Fruit fly (Drosophila melanogaster) whole organism, embryonic: ENCODE measurements around the gene UQCR-Q.

Experiments used
- Adf1 ChIP-seq: fragments of 200-800 bp; sonication (Bioruptor generic); IDR thresholded peaks from 2 replicates; pipeline ENCODE4 v1.3.6; 2022; ENCODE audit warnings: missing biosample characterization, missing genetic modification characterization
- CG10366 ChIP-seq: fragments of 200-800 bp; sonication (Bioruptor generic); IDR thresholded peaks from 2 replicates; pipeline ENCODE4 v1.3.6; 2022; ENCODE audit warnings: missing biosample characterization, missing genetic modification characterization
- CG12236 ChIP-seq: fragments of 200-800 bp; sonication (Bioruptor generic); optimal IDR thresholded peaks from 2 replicates; lab custom pipeline; 2016; ENCODE audit warnings: missing biosample characterization, missing genetic modification characterization
- CG17328 ChIP-seq: fragments of 200-800 bp; sonication (Bioruptor generic); IDR thresholded peaks from 2 replicates; pipeline ENCODE4 v1.3.6; 2022; ENCODE audit warnings: missing biosample characterization, missing genetic modification characterization
- CG17829 ChIP-seq: fragments of 200-800 bp; optimal IDR thresholded peaks from 2 replicates; lab custom pipeline; 2019; ENCODE audit warnings: missing biosample characterization, mild to moderate bottlenecking, missing genetic modification characterization, moderate library complexity
- CG17912 ChIP-seq: fragments of 200-800 bp; sonication (Bioruptor generic); optimal IDR thresholded peaks from 2 replicates; lab custom pipeline; 2018; ENCODE audit warnings: missing biosample characterization, mild to moderate bottlenecking, missing genetic modification characterization
- CG1792 ChIP-seq: fragments of 200-800 bp; sonication (Bioruptor generic); optimal IDR thresholded peaks from 2 replicates; lab custom pipeline; 2016; ENCODE audit warnings: missing biosample characterization, missing genetic modification characterization
- CG18599 ChIP-seq: fragments of 200-800 bp; sonication (Bioruptor generic); optimal IDR thresholded peaks from 3 replicates; lab custom pipeline; 2017; ENCODE audit warnings: missing biosample characterization, missing genetic modification characterization, mild to moderate bottlenecking, moderate library complexity, missing genetic modification reagents
- CG3407 ChIP-seq: fragments of 200-800 bp; sonication (Bioruptor generic); optimal IDR thresholded peaks from 2 replicates; lab custom pipeline; 2018; ENCODE audit warnings: missing biosample characterization, mild to moderate bottlenecking, missing genetic modification characterization
- CG34376 ChIP-seq: fragments of 200-800 bp; sonication (Bioruptor generic); optimal IDR thresholded peaks from 2 replicates; lab custom pipeline; 2018; ENCODE audit warnings: missing biosample characterization, mild to moderate bottlenecking, missing genetic modification characterization
- CG3726 ChIP-seq: fragments of 200-800 bp; sonication (Bioruptor generic); IDR thresholded peaks from 3 replicates; pipeline ENCODE4, ENCODE4 v1.3.6; 2022; ENCODE audit warnings: missing biosample characterization, missing genetic modification characterization
- CG7372 ChIP-seq: fragments of 200-800 bp; sonication (Bioruptor generic); IDR thresholded peaks from 2 replicates; pipeline ENCODE4 v1.3.6; 2022; ENCODE audit warnings: missing biosample characterization, missing genetic modification characterization
- CG8478 ChIP-seq: fragments of >200 bp; optimal IDR thresholded peaks from 2 replicates; lab custom pipeline; 2018
- CG9437 ChIP-seq: fragments of 200-800 bp; sonication (Bioruptor generic); optimal IDR thresholded peaks from 2 replicates; lab custom pipeline; 2018; ENCODE audit warnings: missing biosample characterization, mild to moderate bottlenecking, missing genetic modification characterization
- CG9609 ChIP-seq: fragments of 200-800 bp; sonication (Bioruptor generic); optimal IDR thresholded peaks from 3 replicates; lab custom pipeline; 2016; ENCODE audit warnings: missing biosample characterization, missing genetic modification characterization
- CG9817 ChIP-seq: fragments of 200-800 bp; sonication (Bioruptor generic); optimal IDR thresholded peaks from 2 replicates; lab custom pipeline; 2018; ENCODE audit warnings: missing biosample characterization, mild to moderate bottlenecking, missing genetic modification characterization, moderate library complexity
- CG9876 ChIP-seq: fragments of 200-800 bp; sonication (Bioruptor generic); optimal IDR thresholded peaks from 2 replicates; lab custom pipeline; 2016; ENCODE audit warnings: missing biosample characterization, missing genetic modification characterization
- Drgx ChIP-seq: fragments of 200-800 bp; sonication (Bioruptor generic); IDR thresholded peaks from 2 replicates; pipeline ENCODE4 v1.3.6; 2022; ENCODE audit warnings: missing biosample characterization, missing genetic modification characterization
- Hr3 ChIP-seq: fragments of 200-800 bp; sonication (Bioruptor generic); optimal IDR thresholded peaks from 3 replicates; lab custom pipeline; 2016; ENCODE audit warnings: missing biosample characterization, missing genetic modification characterization
- Lpt ChIP-seq: fragments of >200 bp; optimal IDR thresholded peaks from 2 replicates; lab custom pipeline; 2018; ENCODE audit warnings: missing biosample characterization, missing genetic modification characterization
- MBD-R2 ChIP-seq: fragments of 200-800 bp; sonication (Bioruptor generic); IDR thresholded peaks from 2 replicates; pipeline ENCODE4 v1.3.6; 2022; ENCODE audit warnings: missing biosample characterization, missing genetic modification characterization
- MTF-1 ChIP-seq: fragments of 200-800 bp; sonication (Bioruptor generic); optimal IDR thresholded peaks from 2 replicates; lab custom pipeline; 2018; ENCODE audit warnings: missing biosample characterization, mild to moderate bottlenecking, missing genetic modification characterization, borderline replicate concordance
- NC2α ChIP-seq: fragments of 200-800 bp; sonication (Bioruptor generic); optimal IDR thresholded peaks from 2 replicates; lab custom pipeline; 2016; ENCODE audit warnings: missing biosample characterization, missing genetic modification characterization
- NC2β ChIP-seq: fragments of 200-800 bp; sonication (Bioruptor generic); optimal IDR thresholded peaks from 2 replicates; lab custom pipeline; 2016; ENCODE audit warnings: missing biosample characterization, missing genetic modification characterization
- Six4 ChIP-seq: fragments of 200-800 bp; sonication (Bioruptor generic); optimal IDR thresholded peaks from 2 replicates; lab custom pipeline; 2016; ENCODE audit warnings: missing biosample characterization, missing genetic modification characterization
- Sox102F ChIP-seq: fragments of 200-800 bp; sonication (Bioruptor generic); optimal IDR thresholded peaks from 2 replicates; lab custom pipeline; 2018; ENCODE audit warnings: missing biosample characterization, mild to moderate bottlenecking, missing genetic modification characterization, moderate library complexity
- Tbp ChIP-seq: fragments of >200 bp; optimal IDR thresholded peaks from 2 replicates; lab custom pipeline; 2018; ENCODE audit warnings: missing biosample characterization, missing genetic modification characterization
- Usf ChIP-seq: fragments of 200-800 bp; sonication (Bioruptor generic); optimal IDR thresholded peaks from 2 replicates; lab custom pipeline; 2017; ENCODE audit warnings: missing genotype, missing biosample characterization, missing genetic modification characterization
- bsh ChIP-seq, 2 experiments: fragments of 200-800 bp; sonication (Bioruptor generic); optimal IDR thresholded peaks; 2 replicates each; lab custom pipeline; 2017 to 2018; ENCODE audit warnings: mild to moderate bottlenecking in 2 of 2, missing biosample characterization in 2 of 2, missing genetic modification characterization in 2 of 2, moderate library complexity in 1 of 2
- corto ChIP-seq: fragments of 200-800 bp; sonication (Bioruptor generic); optimal IDR thresholded peaks from 2 replicates; lab custom pipeline; 2016; ENCODE audit warnings: missing biosample characterization, mild to moderate bottlenecking, missing genetic modification characterization, moderate library complexity
- fd102C ChIP-seq: fragments of 200-800 bp; sonication (Bioruptor generic); optimal IDR thresholded peaks from 2 replicates; lab custom pipeline; 2018; ENCODE audit warnings: missing biosample characterization, mild to moderate bottlenecking, missing genetic modification characterization, moderate library complexity
- gsb-n ChIP-seq: fragments of 200-800 bp; sonication (Bioruptor generic); optimal IDR thresholded peaks from 3 replicates; lab custom pipeline; 2018; ENCODE audit warnings: missing biosample characterization, mild to moderate bottlenecking, missing genetic modification characterization
- ind ChIP-seq: fragments of 200-800 bp; sonication (Bioruptor generic); optimal IDR thresholded peaks from 3 replicates; lab custom pipeline; 2016; ENCODE audit warnings: missing biosample characterization, missing genetic modification characterization
- lbe ChIP-seq: fragments of 200-800 bp; sonication (Bioruptor generic); optimal IDR thresholded peaks from 2 replicates; lab custom pipeline; 2016; ENCODE audit warnings: missing biosample characterization, mild to moderate bottlenecking, missing genetic modification characterization
- luna ChIP-seq: fragments of 200-800 bp; sonication (Bioruptor generic); optimal IDR thresholded peaks from 2 replicates; lab custom pipeline; 2016; ENCODE audit warnings: missing biosample characterization, missing genetic modification characterization
- pfk ChIP-seq: fragments of 200-800 bp; sonication (Bioruptor generic); optimal IDR thresholded peaks from 2 replicates; lab custom pipeline; 2018; ENCODE audit warnings: missing biosample characterization, mild to moderate bottlenecking, missing genetic modification characterization, moderate library complexity
- phol ChIP-seq: fragments of 200-800 bp; sonication (Bioruptor generic); optimal IDR thresholded peaks from 3 replicates; lab custom pipeline; 2018; ENCODE audit warnings: missing biosample characterization, mild to moderate bottlenecking, missing genetic modification characterization, moderate library complexity
- pnt ChIP-seq: fragments of 200-800 bp; sonication (Bioruptor generic); optimal IDR thresholded peaks from 3 replicates; lab custom pipeline; 2016; ENCODE audit warnings: missing biosample characterization, missing genetic modification characterization
- ranshi ChIP-seq: fragments of 200-800 bp; sonication (Bioruptor generic); IDR thresholded peaks from 2 replicates; pipeline ENCODE4 v1.3.6; 2022; ENCODE audit warnings: missing biosample characterization, missing genetic modification characterization
- row ChIP-seq: fragments of 200-800 bp; sonication (Bioruptor generic); IDR thresholded peaks from 3 replicates; pipeline ENCODE4 v1.3.6; 2022; ENCODE audit warnings: missing biosample characterization, missing genetic modification characterization
- sens ChIP-seq: fragments of 200-800 bp; sonication (Bioruptor generic); peaks from one replicate; lab custom pipeline; 2016; ENCODE audit warnings: missing biosample characterization, missing genetic modification characterization
- slbo ChIP-seq: fragments of 200-800 bp; sonication (Bioruptor generic); IDR thresholded peaks from 2 replicates; pipeline ENCODE4 v1.3.6; 2022; ENCODE audit warnings: missing biosample characterization, missing genetic modification characterization
- tio ChIP-seq: fragments of 200-800 bp; sonication (Bioruptor generic); optimal IDR thresholded peaks from 2 replicates; lab custom pipeline; 2017; ENCODE audit warnings: missing biosample characterization, missing genetic modification characterization, inconsistent platforms
- unpg ChIP-seq: fragments of 200-800 bp; sonication (Bioruptor generic); optimal IDR thresholded peaks from 3 replicates; lab custom pipeline; 2018; ENCODE audit warnings: missing biosample characterization, mild to moderate bottlenecking, missing genetic modification characterization, moderate library complexity
- vvl ChIP-seq: fragments of 200-800 bp; sonication (Bioruptor generic); IDR thresholded peaks from 2 replicates; pipeline ENCODE4 v1.3.6; 2022; ENCODE audit warnings: missing biosample characterization, missing genetic modification characterization
- zfh1 ChIP-seq: fragments of 200-800 bp; sonication (Bioruptor generic); IDR thresholded peaks from 3 replicates; pipeline ENCODE4 v1.3.6; 2022; ENCODE audit warnings: missing biosample characterization, missing genetic modification characterization

Gene UQCR-Q

DNA sequence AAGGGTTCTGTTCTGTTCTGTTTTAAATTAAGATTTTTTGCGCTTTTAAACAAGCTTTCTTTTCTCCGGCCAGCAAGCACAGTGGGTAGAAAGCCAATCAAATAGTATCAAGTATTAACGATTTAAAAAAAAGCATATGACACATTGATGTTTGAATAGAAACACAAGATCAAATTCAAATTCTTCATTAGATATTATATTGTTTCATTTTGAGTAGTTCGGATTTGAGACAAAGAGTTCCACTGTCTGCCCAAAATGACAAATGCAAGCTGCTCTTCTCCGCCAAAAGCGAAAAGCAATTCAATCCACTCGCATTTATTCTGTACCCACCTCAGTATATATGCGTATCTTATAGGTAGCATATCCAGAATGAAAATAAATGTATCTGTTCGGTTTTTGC, 27.7 kb downstream of the UQCR-Q start:
- peak; percentile 21; the same call in 1 of the 2 replicates for TF ChIP-seq slbo (GFP tag; lab: Robert Waterston, UW)
- TF ChIP-seq lbe (GFP tag; lab: Kevin White, UChicago): peak; percentile 77
- TF ChIP-seq corto (GFP tag; lab: Kevin White, UChicago): peak; percentile 53
- peak; percentile 3 for TF ChIP-seq Sox102F (GFP tag; lab: Kevin White, UChicago)
- TF ChIP-seq ranshi (GFP tag; lab: Robert Waterston, UW): no peak
- TF ChIP-seq Drgx (GFP tag; lab: Robert Waterston, UW): peak; percentile 60
- TF ChIP-seq luna (GFP tag; lab: Kevin White, UChicago): no peak
- peak; percentile 79 for TF ChIP-seq sens (GFP tag; lab: Kevin White, UChicago)
- TF ChIP-seq zfh1 (GFP tag; lab: Robert Waterston, UW): 0 out of 3 replicates have a peak, but pooled peaks have one; percentile 41

dm6 chr3L:17504538-17504937, 30.0 kb downstream of the UQCR-Q start:
- peak in 1 of 2 experiments; percentile 44 for TF ChIP-seq bsh (GFP tag; optimal IDR thresholded peaks at IDR 0.05; lab: Kevin White, UChicago)
- no peak for TF ChIP-seq vvl (GFP tag; lab: Robert Waterston, UW)
- no peak for TF ChIP-seq CG1792 (GFP tag; lab: Kevin White, UChicago)
- no peak for TF ChIP-seq CG9876 (GFP tag; lab: Kevin White, UChicago)
- TF ChIP-seq CG18599 (GFP tag; lab: Kevin White, UChicago): no peak
- peak; percentile 41; the same call in 1 of the 2 replicates for TF ChIP-seq Drgx (GFP tag; lab: Robert Waterston, UW)

DNA sequence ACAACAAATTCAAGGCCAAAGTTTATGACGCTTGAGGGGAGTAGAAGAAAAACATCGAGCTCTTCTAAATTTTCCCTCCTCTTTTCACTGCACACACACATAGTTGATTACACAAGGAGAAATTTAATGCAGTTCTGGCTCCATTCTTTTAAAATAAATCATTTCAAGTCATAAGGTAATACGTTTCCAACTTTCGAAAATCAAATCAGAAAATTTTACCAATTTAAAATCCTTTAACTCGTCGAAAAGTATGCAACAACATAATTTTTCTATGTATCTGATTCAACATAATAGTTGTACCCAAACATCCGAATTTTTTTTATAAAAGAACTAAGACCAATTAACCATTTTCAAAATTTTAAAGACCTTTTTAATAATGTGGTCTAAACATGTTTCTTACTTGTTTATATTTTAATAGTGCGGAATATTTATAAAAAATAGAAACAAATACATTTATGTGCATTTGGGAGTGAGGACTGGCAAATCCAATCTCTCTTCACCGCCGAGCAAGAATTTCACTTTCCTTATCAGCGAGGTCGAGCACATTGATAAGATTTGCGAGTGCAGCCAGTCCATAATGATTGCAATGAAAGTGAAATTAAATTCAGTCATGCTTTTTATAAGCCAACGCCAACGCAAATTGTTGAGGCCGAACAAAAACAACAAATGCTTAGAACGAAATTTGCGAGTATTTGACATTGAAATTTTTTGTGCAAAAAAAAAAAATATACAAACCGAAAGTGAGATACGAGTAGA, 31.6 kb downstream of the UQCR-Q start:
- no peak for TF ChIP-seq CG9817 (tag; lab: Kevin White, UChicago)
- TF ChIP-seq CG7372 (GFP tag; lab: Robert Waterston, UW): no peak
- TF ChIP-seq vvl (GFP tag; lab: Robert Waterston, UW): no peak
- no peak for TF ChIP-seq CG9437 (GFP tag; lab: Kevin White, UChicago)
- TF ChIP-seq CG8478 (lab: Kevin White, UChicago): no peak
- TF ChIP-seq MTF-1 (GFP tag; lab: Kevin White, UChicago): no peak
- TF ChIP-seq tio (GFP tag; lab: Kevin White, UChicago): peak; percentile 23
- no peak for TF ChIP-seq fd102C (GFP tag; lab: Kevin White, UChicago)
- TF ChIP-seq Adf1 (GFP tag; lab: Robert Waterston, UW): no peak
- 0 out of 2 replicates have a peak, but pooled peaks have one; percentile 23 for TF ChIP-seq CG17328 (GFP tag; lab: Robert Waterston, UW)
- TF ChIP-seq CG34376 (GFP tag; lab: Kevin White, UChicago): no peak
- TF ChIP-seq pnt (GFP tag; lab: Kevin White, UChicago): no peak
- TF ChIP-seq Six4 (GFP tag; lab: Kevin White, UChicago): no peak
- no peak for TF ChIP-seq unpg (GFP tag; lab: Kevin White, UChicago)
- TF ChIP-seq NC2β (GFP tag; lab: Kevin White, UChicago): no peak
- no peak for TF ChIP-seq ind (GFP tag; lab: Kevin White, UChicago)
- no peak for TF ChIP-seq gsb-n
- no peak for TF ChIP-seq CG3726 (GFP tag; lab: Robert Waterston, UW)
- peak; percentile 22 for TF ChIP-seq phol
- TF ChIP-seq Tbp (GFP tag; lab: Kevin White, UChicago): no peak
- no peak for TF ChIP-seq MBD-R2
- no peak for TF ChIP-seq CG12236 (GFP tag; lab: Kevin White, UChicago)
- no peak for TF ChIP-seq CG17912
- TF ChIP-seq Sox102F (GFP tag; lab: Kevin White, UChicago): peak; percentile 33
- TF ChIP-seq Drgx (GFP tag; lab: Robert Waterston, UW): 0 out of 2 replicates have a peak, but pooled peaks have one; percentile 14
- peak; percentile 1 for TF ChIP-seq CG17829
- peak; percentile 21; the same call in 1 of the 3 replicates for TF ChIP-seq row (GFP tag; lab: Robert Waterston, UW)
- TF ChIP-seq CG3407 (GFP tag; lab: Kevin White, UChicago): no peak
- TF ChIP-seq NC2α (GFP tag; lab: Kevin White, UChicago): no peak
- TF ChIP-seq Lpt (GFP tag; lab: Kevin White, UChicago): no peak
- TF ChIP-seq CG9609: no peak
- peak; percentile 42 for TF ChIP-seq corto (GFP tag; lab: Kevin White, UChicago)
- peak; percentile 2 for TF ChIP-seq Hr3
- no peak for TF ChIP-seq CG10366
- TF ChIP-seq pfk: no peak
- no peak for TF ChIP-seq Usf (GFP tag; lab: Kevin White, UChicago)
